Worm (Caenorhabditis elegans): ENCODE data around the gene srw-53.

ce11 chrV:15921102-15921501, 22.1 kb upstream of the srw-53 start, which contains the start of gene cdr-1:
- TF ChIP-seq tra-4 (tag; optimal IDR thresholded peaks at IDR 0.05) (no peak), scrt-1 (GFP tag; IDR thresholded peaks at IDR 0.05) (no peak), F13C5.2 (tag; optimal IDR thresholded peaks at IDR 0.05) (no peak), ama-1 (optimal IDR thresholded peaks at IDR 0.05) (no peak), hmbx-1 (tag; optimal IDR thresholded peaks at IDR 0.05) (no peak), tbx-37 (GFP tag; conservative IDR thresholded peaks at IDR 0.05) (no peak), ceh-13 (GFP tag; optimal IDR thresholded peaks at IDR 0.05) (no peak), pes-1 (GFP tag; IDR thresholded peaks at IDR 0.05) (no peak), aly-1 (tag; optimal IDR thresholded peaks at IDR 0.05) (no peak), hmg-4 (GFP tag; optimal IDR thresholded peaks at IDR 0.05) (no peak), flt-1 (GFP tag; IDR thresholded peaks at IDR 0.05) (no peak), sea-1 (GFP tag; conservative IDR thresholded peaks at IDR 0.05) (no peak), ets-7 (tag; optimal IDR thresholded peaks at IDR 0.05) (no peak)
